Worm (Caenorhabditis elegans) whole organism, L4 larva: ENCODE measurements around the gene gck-4.
A peak's percentile ranks its signal among the peaks of the same experiment; 100 is the strongest.

Source experiments
- F44E2.7 ChIP-seq: fragments of 200-800 bp; sonication (Bioruptor generic); IDR thresholded peaks from 2 replicates; pipeline ENCODE4 v2.1.2; 2022; ENCODE audit warnings: missing genetic modification characterization, missing compliant biosample characterization
- T20F7.1 ChIP-seq: fragments of 200-800 bp; sonication (Bioruptor generic); optimal IDR thresholded peaks from 2 replicates; lab custom pipeline; 2018; ENCODE audit warnings: mild to moderate bottlenecking, missing genetic modification characterization, missing compliant biosample characterization
- T26A8.4 ChIP-seq: fragments of 200-800 bp; sonication (Bioruptor generic); IDR thresholded peaks from 2 replicates; pipeline ENCODE4 v1.3.6; 2022; ENCODE audit warnings: missing genetic modification characterization, missing compliant biosample characterization
- Y48G9A.11 ChIP-seq: fragments of 200-800 bp; sonication (Bioruptor generic); IDR thresholded peaks from 2 replicates; pipeline ENCODE4 v1.3.6; 2022; ENCODE audit warnings: missing genetic modification reagents, missing genetic modification characterization, missing compliant biosample characterization
- Y5F2A.4 ChIP-seq: fragments of 200-800 bp; sonication (Bioruptor generic); optimal IDR thresholded peaks from 2 replicates; lab custom pipeline; 2018; ENCODE audit warnings: mild to moderate bottlenecking, missing genetic modification characterization, missing compliant biosample characterization
- aha-1 ChIP-seq: fragments of 150-350 bp; peaks from one replicate; lab custom pipeline; 2014; ENCODE audit warnings: missing biosample characterization, missing genetic modification characterization
- arid-1 ChIP-seq: fragments of 200-800 bp; sonication (Bioruptor generic); conservative IDR thresholded peaks from 2 replicates; pipeline ENCODE4 v1.3.6; 2022; ENCODE audit warnings: missing genetic modification reagents, missing genetic modification characterization, missing compliant biosample characterization
- ceh-28 ChIP-seq: fragments of 150-350 bp; optimal IDR thresholded peaks from 2 replicates; lab custom pipeline; 2014; ENCODE audit warnings: missing biosample characterization, missing genetic modification reagents, missing genetic modification characterization
- ceh-32 ChIP-seq: sonication (generic microtip); optimal IDR thresholded peaks from 2 replicates; lab custom pipeline; 2016; ENCODE audit warnings: mild to moderate bottlenecking, missing genetic modification characterization, missing compliant biosample characterization; ENCODE audit not compliant: poor library complexity
- ceh-44 ChIP-seq: fragments of 200-800 bp; sonication (Bioruptor generic); IDR thresholded peaks from 2 replicates; pipeline ENCODE4 v1.3.6; 2022; ENCODE audit warnings: missing genetic modification reagents, missing genetic modification characterization, missing compliant biosample characterization
- ctbp-1 ChIP-seq: fragments of 200-800 bp; sonication (Bioruptor generic); IDR thresholded peaks from 2 replicates; pipeline ENCODE4 v1.3.6; 2022; ENCODE audit warnings: missing genetic modification reagents, missing genetic modification characterization, missing compliant biosample characterization
- daf-12 ChIP-seq: fragments of 150-350 bp; optimal IDR thresholded peaks from 2 replicates; lab custom pipeline; 2014; ENCODE audit warnings: missing biosample characterization, missing genetic modification reagents, missing genetic modification characterization
- daf-16 ChIP-seq, 3 experiments: sonication (generic microtip); optimal IDR thresholded peaks; 2 replicates each; lab custom pipeline; 2016 to 2017; ENCODE audit warnings: missing genetic modification characterization in 3 of 3, missing genetic modification reagents in 3 of 3, mild to moderate bottlenecking in 2 of 3, missing compliant biosample characterization in 2 of 3, missing biosample characterization in 1 of 3, moderate library complexity in 1 of 3
- duxl-1 ChIP-seq: sonication (generic microtip); optimal IDR thresholded peaks from 2 replicates; lab custom pipeline; 2016; ENCODE audit warnings: mild to moderate bottlenecking, missing genetic modification characterization, moderate library complexity, missing compliant biosample characterization; ENCODE audit not compliant: poor library complexity
- dve-1 ChIP-seq: sonication (generic microtip); optimal IDR thresholded peaks from 2 replicates; lab custom pipeline; 2017; ENCODE audit warnings: antibody characterized with exemption, mild to moderate bottlenecking, missing genetic modification characterization, missing compliant biosample characterization; ENCODE audit not compliant: insufficient read depth
- egl-43 ChIP-seq: fragments of 200-800 bp; sonication (Bioruptor generic); IDR thresholded peaks from 2 replicates; pipeline ENCODE4 v1.3.6; 2022; ENCODE audit warnings: missing genetic modification reagents, missing genetic modification characterization, missing compliant biosample characterization
- fkh-10 ChIP-seq: fragments of 150-350 bp; optimal IDR thresholded peaks from 2 replicates; lab custom pipeline; 2014; ENCODE audit warnings: missing biosample characterization, missing genetic modification reagents, missing genetic modification characterization
- hlh-30 ChIP-seq: sonication (generic microtip); optimal IDR thresholded peaks from 2 replicates; lab custom pipeline; 2017; ENCODE audit warnings: antibody characterized with exemption, mild to moderate bottlenecking, missing genetic modification characterization, missing compliant biosample characterization; ENCODE audit not compliant: insufficient read depth
- jun-1 ChIP-seq: fragments of 150-350 bp; optimal IDR thresholded peaks from 2 replicates; lab custom pipeline; 2014; ENCODE audit warnings: missing biosample characterization, missing genetic modification reagents, missing genetic modification characterization
- lim-7 ChIP-seq: fragments of 200-800 bp; sonication (Bioruptor generic); IDR thresholded peaks from 2 replicates; pipeline ENCODE4 v1.3.6; 2022; ENCODE audit warnings: missing genetic modification characterization, missing compliant biosample characterization
- lin-15B ChIP-seq: fragments of 150-350 bp; sonication (generic microtip); optimal IDR thresholded peaks from 3 replicates; lab custom pipeline; 2014; ENCODE audit warnings: missing biosample characterization, missing genetic modification characterization
- lir-3 ChIP-seq: sonication (generic microtip); optimal IDR thresholded peaks from 2 replicates; lab custom pipeline; 2016; ENCODE audit warnings: mild to moderate bottlenecking, missing genetic modification characterization, missing compliant biosample characterization
- lsy-2 ChIP-seq, 2 experiments: fragments of 150-350 bp in 1 of 2; sonication (generic microtip) in 1 of 2; optimal IDR thresholded peaks; 2 replicates each; lab custom pipeline; 2014 to 2017; ENCODE audit warnings: missing biosample characterization in 2 of 2, missing genetic modification characterization in 2 of 2
- madf-5 ChIP-seq, 2 experiments: fragments of 200-800 bp; sonication (Bioruptor generic); IDR thresholded peaks; 2 replicates each; pipeline ENCODE4 v1.3.6; 2022; ENCODE audit warnings: missing compliant biosample characterization in 2 of 2, missing genetic modification characterization in 2 of 2
- madf-9 ChIP-seq: fragments of 200-800 bp; sonication (Bioruptor generic); conservative IDR thresholded peaks from 2 replicates; pipeline ENCODE4 v1.3.6; 2022; ENCODE audit warnings: missing genetic modification reagents, missing genetic modification characterization, missing compliant biosample characterization
- mxl-2 ChIP-seq: fragments of 200-800 bp; sonication (Bioruptor generic); conservative IDR thresholded peaks from 2 replicates; pipeline ENCODE4 v1.3.6; 2022; ENCODE audit warnings: missing genetic modification reagents, missing genetic modification characterization, missing compliant biosample characterization
- nhr-10 ChIP-seq: fragments of 150-350 bp; optimal IDR thresholded peaks from 2 replicates; lab custom pipeline; 2014; ENCODE audit warnings: missing biosample characterization, missing genetic modification characterization
- nhr-102 ChIP-seq: sonication (generic microtip); optimal IDR thresholded peaks from 2 replicates; lab custom pipeline; 2016; ENCODE audit warnings: mild to moderate bottlenecking, missing genetic modification characterization, moderate library complexity, missing compliant biosample characterization
- nhr-25 ChIP-seq: sonication (generic microtip); optimal IDR thresholded peaks from 2 replicates; lab custom pipeline; 2017; ENCODE audit warnings: missing genetic modification characterization, mild to moderate bottlenecking, missing compliant biosample characterization, antibody characterized with exemption, moderate library complexity, borderline replicate concordance; ENCODE audit not compliant: insufficient read depth
- nhr-42 ChIP-seq: fragments of 200-800 bp; sonication (Bioruptor generic); IDR thresholded peaks from 2 replicates; pipeline ENCODE4 v1.3.6; 2022; ENCODE audit warnings: missing genetic modification characterization, missing compliant biosample characterization
- nhr-48 ChIP-seq: sonication (generic microtip); optimal IDR thresholded peaks from 2 replicates; lab custom pipeline; 2016; ENCODE audit warnings: mild to moderate bottlenecking, missing genetic modification characterization, missing compliant biosample characterization
- nhr-6 ChIP-seq: fragments of 150-350 bp; optimal IDR thresholded peaks from 2 replicates; lab custom pipeline; 2014; ENCODE audit warnings: missing biosample characterization, missing genetic modification characterization
- nhr-76 ChIP-seq: fragments of 150-350 bp; optimal IDR thresholded peaks from 2 replicates; lab custom pipeline; 2014; ENCODE audit warnings: missing biosample characterization, missing genetic modification characterization
- nhr-77 ChIP-seq: fragments of 150-350 bp; optimal IDR thresholded peaks from 2 replicates; lab custom pipeline; 2014; ENCODE audit warnings: missing biosample characterization, missing genetic modification characterization
- pha-4 ChIP-seq, 2 experiments: fragments of 150-350 bp in 1 of 2; fragments of 200-800 bp in 1 of 2; sonication (Bioruptor generic) in 1 of 2; IDR thresholded peaks in 1 of 2; optimal IDR thresholded peaks in 1 of 2; 2 replicates each; pipeline versions ENCODE4 v1.3.6 to Lab custom; 2014 to 2022; ENCODE audit warnings: missing genetic modification characterization in 2 of 2, missing genetic modification reagents in 2 of 2, missing biosample characterization in 1 of 2, missing compliant biosample characterization in 1 of 2
- pqm-1 ChIP-seq: sonication (generic microtip); optimal IDR thresholded peaks from 2 replicates; lab custom pipeline; 2017; ENCODE audit warnings: missing biosample characterization, missing genetic modification characterization
- saeg-2 ChIP-seq: fragments of 200-800 bp; sonication (Bioruptor generic); IDR thresholded peaks from 2 replicates; pipeline ENCODE4 v1.3.6; 2022; ENCODE audit warnings: missing genetic modification reagents, missing genetic modification characterization, missing compliant biosample characterization
- sdz-12 ChIP-seq: fragments of 200-800 bp; sonication (Bioruptor generic); optimal IDR thresholded peaks from 2 replicates; lab custom pipeline; 2018; ENCODE audit warnings: mild to moderate bottlenecking, missing genetic modification characterization, missing compliant biosample characterization
- snpc-1.2 ChIP-seq: fragments of 200-800 bp; sonication (Bioruptor generic); IDR thresholded peaks from 2 replicates; pipeline ENCODE4 v1.3.6; 2022; ENCODE audit warnings: missing genetic modification reagents, missing genetic modification characterization, missing compliant biosample characterization
- snpc-4 ChIP-seq: fragments of 150-350 bp; optimal IDR thresholded peaks from 2 replicates; lab custom pipeline; 2014; ENCODE audit warnings: missing biosample characterization, missing genetic modification characterization
- spr-3 ChIP-seq: fragments of 200-800 bp; sonication (Bioruptor generic); optimal IDR thresholded peaks from 2 replicates; lab custom pipeline; 2018; ENCODE audit warnings: mild to moderate bottlenecking, missing genetic modification characterization, missing compliant biosample characterization
- tag-97 ChIP-seq: fragments of 200-800 bp; sonication (Bioruptor generic); IDR thresholded peaks from 2 replicates; pipeline ENCODE4 v1.3.6; 2022; ENCODE audit warnings: missing genetic modification characterization, missing compliant biosample characterization
- unc-39 ChIP-seq: sonication (generic microtip); optimal IDR thresholded peaks from 2 replicates; lab custom pipeline; 2017; ENCODE audit warnings: missing biosample characterization, missing genetic modification characterization
- unc-62 ChIP-seq, 3 experiments: fragments of 150-350 bp in 1 of 3; sonication (generic microtip); optimal IDR thresholded peaks in 2 of 3; peaks in 1 of 3; 1 replicate in 1 of 3; 2 replicates in 2 of 3; lab custom pipeline; 2014 to 2017; ENCODE audit warnings: missing biosample characterization in 3 of 3, missing genetic modification characterization in 3 of 3, missing genetic modification reagents in 3 of 3, missing genotype in 1 of 3
- zfp-2 ChIP-seq: sonication (generic microtip); optimal IDR thresholded peaks from 2 replicates; lab custom pipeline; 2016; ENCODE audit warnings: mild to moderate bottlenecking, missing genetic modification characterization, missing compliant biosample characterization
- zip-11 ChIP-seq: fragments of 200-800 bp; sonication (Bioruptor generic); IDR thresholded peaks from 2 replicates; pipeline ENCODE4 v1.3.6; 2022; ENCODE audit warnings: missing genetic modification characterization, missing compliant biosample characterization
- ztf-11 ChIP-seq: fragments of 150-350 bp; optimal IDR thresholded peaks from 2 replicates; lab custom pipeline; 2014; ENCODE audit warnings: missing biosample characterization, missing genetic modification characterization
- ztf-7 ChIP-seq: fragments of 150-350 bp; optimal IDR thresholded peaks from 2 replicates; lab custom pipeline; 2014; ENCODE audit warnings: missing biosample characterization, missing genetic modification characterization

Gene gck-4

ce11 chrX:13700642-13701233 lies 23.7 kb downstream of the gck-4 start (continued):
- peak; percentile 94 for TF ChIP-seq T20F7.1 (GFP tag; lab: Kevin White, UChicago)
- peak; percentile 99 for TF ChIP-seq nhr-10 (tag; lab: Kevin White, UChicago)
- peak; percentile 99 for TF ChIP-seq ctbp-1 (GFP tag; lab: Robert Waterston, UW)
- peak; percentile 92 for TF ChIP-seq ceh-32 (tag; lab: Kevin White, UChicago)
- peak; percentile 99 for TF ChIP-seq fkh-10 (GFP tag; lab: Kevin White, UChicago)
- peak; percentile 56 for TF ChIP-seq lin-15B (tag; lab: Kevin White, UChicago)
- TF ChIP-seq ceh-28 (tag; lab: Kevin White, UChicago): peak; percentile 83
- no peak for TF ChIP-seq zip-11
- peak; percentile 90 for TF ChIP-seq zfp-2
- TF ChIP-seq ceh-44: peak; percentile 83
- TF ChIP-seq nhr-48 (tag; lab: Kevin White, UChicago): peak; percentile 98
- peak; percentile 96 for TF ChIP-seq ztf-7
- TF ChIP-seq madf-5 (GFP tag; IDR thresholded peaks at IDR 0.05; lab: Robert Waterston, UW): peak in 1 of 2 experiments; percentile 95; a peak in 2 of 4 replicates
- peak; percentile 97 for TF ChIP-seq pha-4 (GFP tag; IDR thresholded peaks at IDR 0.05; lab: Robert Waterston, UW)
- peak; percentile 77 for TF ChIP-seq pha-4 (tag; optimal IDR thresholded peaks at IDR 0.05; lab: Kevin White, UChicago)
- TF ChIP-seq nhr-102 (tag; lab: Kevin White, UChicago): peak; percentile 100
- peak; percentile 69; the same call in 1 of the 2 replicates for TF ChIP-seq lim-7
- peak; percentile 98 for TF ChIP-seq spr-3 (GFP tag; lab: Kevin White, UChicago)
- TF ChIP-seq daf-16 (GFP tag; optimal IDR thresholded peaks at IDR 0.05; lab: Kevin White, UChicago): peak; percentile 97 to 99
- TF ChIP-seq daf-16 (tag; optimal IDR thresholded peaks at IDR 0.05; lab: Kevin White, UChicago): peak; percentile 94
- peak; percentile 72 for TF ChIP-seq sdz-12 (GFP tag; lab: Kevin White, UChicago)
- peak; percentile 92 for TF ChIP-seq lir-3
- peak; percentile 100 for TF ChIP-seq jun-1
- TF ChIP-seq arid-1: peak; percentile 93
- TF ChIP-seq duxl-1 (tag; lab: Kevin White, UChicago): peak; percentile 99
- TF ChIP-seq nhr-76 (tag; lab: Kevin White, UChicago): peak; percentile 85
- TF ChIP-seq snpc-1.2: peak; percentile 70; the same call in 1 of the 2 replicates
- TF ChIP-seq aha-1 (tag; lab: Kevin White, UChicago): peak; percentile 100
- TF ChIP-seq snpc-4 (tag; lab: Kevin White, UChicago): peak; percentile 0
- TF ChIP-seq hlh-30: peak; percentile 97
- peak; percentile 99 for TF ChIP-seq nhr-42 (GFP tag; lab: Robert Waterston, UW)
- TF ChIP-seq pqm-1: peak; percentile 26
- no peak for TF ChIP-seq F44E2.7 (GFP tag; lab: Robert Waterston, UW)
- peak; percentile 98 for TF ChIP-seq egl-43 (GFP tag; lab: Robert Waterston, UW)
- peak; percentile 98 for TF ChIP-seq madf-9 (GFP tag; lab: Robert Waterston, UW)
- TF ChIP-seq unc-62 (GFP tag; optimal IDR thresholded peaks at IDR 0.05 in 1 of 2; lab: Kevin White, UChicago): peak; percentile 90 to 100
- TF ChIP-seq unc-62 (tag; optimal IDR thresholded peaks at IDR 0.05; lab: Kevin White, UChicago): peak; percentile 61
- TF ChIP-seq T26A8.4 (GFP tag; lab: Robert Waterston, UW): peak; percentile 100
- TF ChIP-seq daf-12 (tag; lab: Kevin White, UChicago): no peak
- TF ChIP-seq tag-97: peak; percentile 95
- peak; percentile 100 for TF ChIP-seq dve-1 (tag; lab: Kevin White, UChicago)
- peak; percentile 99 for TF ChIP-seq nhr-77
- TF ChIP-seq saeg-2: peak; percentile 99
- TF ChIP-seq lsy-2 (tag; optimal IDR thresholded peaks at IDR 0.05; lab: Kevin White, UChicago): peak; percentile 95 to 97
- peak; percentile 100 for TF ChIP-seq unc-39 (tag; lab: Kevin White, UChicago)
- TF ChIP-seq nhr-25 (tag; lab: Kevin White, UChicago): peak; percentile 95
- TF ChIP-seq mxl-2 (GFP tag; lab: Robert Waterston, UW): peak; percentile 86
- peak; percentile 99 for TF ChIP-seq nhr-6 (tag; lab: Kevin White, UChicago)
- 0 out of 2 replicates have a peak, but pooled peaks have one; percentile 59 for TF ChIP-seq Y48G9A.11
- TF ChIP-seq Y5F2A.4 (GFP tag; lab: Kevin White, UChicago): peak; percentile 94
- TF ChIP-seq ztf-11 (tag; lab: Kevin White, UChicago): peak; percentile 98
